Worm (Caenorhabditis elegans): ENCODE data around the gene attf-3.

The attf-3 gene

DNA sequence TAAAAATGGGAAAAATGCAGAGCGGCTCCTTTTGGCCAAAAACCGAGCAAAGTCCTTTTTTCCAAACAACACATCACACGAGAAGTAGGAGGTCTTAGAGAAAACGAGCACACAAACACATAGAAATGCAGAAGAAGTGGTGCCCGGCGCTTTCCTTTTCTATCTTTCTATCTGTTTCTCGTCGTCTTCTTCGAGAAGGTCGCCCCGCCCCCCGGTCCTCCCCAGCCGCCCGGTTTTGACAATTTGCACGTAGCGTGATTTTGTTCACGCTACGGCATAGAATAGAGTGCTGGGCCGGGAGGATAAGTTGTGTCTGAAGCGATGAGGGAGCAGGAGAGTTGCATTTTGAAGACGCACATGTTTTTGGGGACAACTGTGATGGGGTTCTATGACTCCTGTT, 19.2 kb downstream of the attf-3 start:
- TF ChIP-seq ceh-45 (GFP tag; IDR thresholded peaks at IDR 0.05) (no peak), ceh-18 (tag; optimal IDR thresholded peaks at IDR 0.05) (peak; percentile 66), pqm-1 (tag; optimal IDR thresholded peaks at IDR 0.05) (no peak), tbx-2 (tag; optimal IDR thresholded peaks at IDR 0.05) (peak; percentile 15), K09A11.1 (tag; optimal IDR thresholded peaks at IDR 0.05; ENCODE audit: insufficient read depth) (no peak), unc-55 (GFP tag; optimal IDR thresholded peaks at IDR 0.05) (peak; percentile 5), ceh-31 (tag; optimal IDR thresholded peaks at IDR 0.05) (peak; percentile 44), pat-9 (tag; optimal IDR thresholded peaks at IDR 0.05) (no peak), unc-42 (tag; optimal IDR thresholded peaks at IDR 0.05) (peak; percentile 24)

DNA sequence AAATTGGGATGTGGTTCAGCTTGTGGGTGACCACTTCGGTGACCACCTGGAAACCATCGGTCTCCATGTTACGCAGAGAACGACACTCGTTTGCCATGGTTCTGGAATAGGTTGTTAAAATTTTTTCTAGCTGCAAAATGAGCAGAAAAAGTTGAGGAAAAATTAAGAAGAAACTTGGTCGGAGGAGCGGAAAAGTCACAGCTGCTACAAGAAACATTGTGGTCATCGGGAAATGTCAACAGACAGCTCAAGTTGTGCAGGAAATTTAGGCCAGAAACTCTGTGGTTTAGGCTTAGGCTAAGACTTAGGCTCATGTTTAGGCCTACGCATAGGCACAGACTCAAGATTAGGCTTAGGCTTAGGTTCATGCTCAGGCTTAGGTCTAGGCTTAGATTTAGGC, 20.0 kb downstream of the attf-3 start, which contains the start of gene pck-1:
pck-1 (minus strand) TSS at position 101 of the 400 bp plus-strand sequence.
- TF ChIP-seq pax-1 (tag; optimal IDR thresholded peaks at IDR 0.05) (no peak), madf-2 (tag; optimal IDR thresholded peaks at IDR 0.05) (no peak), ceh-14 (tag; optimal IDR thresholded peaks at IDR 0.05) (no peak)

DNA sequence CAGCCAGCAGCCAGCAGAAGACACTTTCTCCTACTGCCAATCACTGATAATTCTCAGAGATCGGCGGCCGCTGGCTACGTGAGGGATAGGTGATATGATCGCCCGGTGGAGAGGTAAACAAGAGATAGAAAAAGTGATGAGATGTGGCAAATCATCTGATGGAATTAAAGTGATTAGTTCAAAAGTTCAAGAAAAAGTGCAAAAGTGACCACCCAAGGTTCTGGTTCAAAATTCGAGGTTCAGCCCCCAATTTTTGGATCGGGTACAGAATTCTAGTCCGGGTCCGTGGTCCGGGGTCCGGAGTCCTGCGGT, 20.6 kb downstream of the attf-3 start:
- TF ChIP-seq ceh-18 (tag; optimal IDR thresholded peaks at IDR 0.05), result peak; percentile 8
- no peak for TF ChIP-seq odd-2 (tag; optimal IDR thresholded peaks at IDR 0.05)

ce11 chrIII:64747-65625, 21.2 kb downstream of the attf-3 start:
- TF ChIP-seq gmeb-2 (tag; optimal IDR thresholded peaks at IDR 0.05) (no peak), mec-3 (tag; optimal IDR thresholded peaks at IDR 0.05; ENCODE audit: borderline replicate concordance) (peak; percentile 9), ceh-31 (tag; optimal IDR thresholded peaks at IDR 0.05) (no peak), elt-4 (tag; optimal IDR thresholded peaks at IDR 0.05) (no peak)

ce11 chrIII:63584-64316, 22.4 kb downstream of the attf-3 start:
- TF ChIP-seq hlh-6 (tag; optimal IDR thresholded peaks at IDR 0.05) (no peak), ets-4 (tag; optimal IDR thresholded peaks at IDR 0.05) (no peak), sdc-2 (tag; optimal IDR thresholded peaks at IDR 0.05) (peak; percentile 4)

- TF ChIP-seq mec-3 (tag; optimal IDR thresholded peaks at IDR 0.05; ENCODE audit: borderline replicate concordance) (no peak), nfya-1 (tag; optimal IDR thresholded peaks at IDR 0.05) (no peak), ceh-24 (tag; optimal IDR thresholded peaks at IDR 0.05) (no peak), unc-42 (tag; optimal IDR thresholded peaks at IDR 0.05) (peak; percentile 46)
Measured at ce11 chrIII:62383-62873, 23.8 kb downstream of the attf-3 start.

- no peak for TF ChIP-seq ahr-1 (tag; optimal IDR thresholded peaks at IDR 0.05)
- no peak for TF ChIP-seq ceh-24 (tag; optimal IDR thresholded peaks at IDR 0.05)
- no peak for TF ChIP-seq dve-1 (tag; optimal IDR thresholded peaks at IDR 0.05)
- TF ChIP-seq fax-1 (tag; optimal IDR thresholded peaks at IDR 0.05), result no peak
- TF ChIP-seq ceh-2 (tag; optimal IDR thresholded peaks at IDR 0.05), result no peak
- no peak for TF ChIP-seq T23F11.4 (GFP tag; optimal IDR thresholded peaks at IDR 0.05)
- TF ChIP-seq unc-55 (GFP tag; optimal IDR thresholded peaks at IDR 0.05), result no peak
- TF ChIP-seq hlh-13 (GFP tag; optimal IDR thresholded peaks at IDR 0.05), result no peak
- TF ChIP-seq nhr-11 (tag; optimal IDR thresholded peaks at IDR 0.05), result no peak
- no peak for TF ChIP-seq pag-3 (tag; optimal IDR thresholded peaks at IDR 0.05; ENCODE audit: borderline replicate concordance)
- TF ChIP-seq lin-11 (tag; optimal IDR thresholded peaks at IDR 0.05), result no peak
- TF ChIP-seq unc-86 (tag; optimal IDR thresholded peaks at IDR 0.05), result no peak
- TF ChIP-seq nfya-1 (tag; optimal IDR thresholded peaks at IDR 0.05), result no peak
- TF ChIP-seq ttx-3 (tag; optimal IDR thresholded peaks at IDR 0.05), result no peak
Measured at ce11 chrIII:61045-61444, 25.1 kb downstream of the attf-3 start, which contains the start of gene btb-5. btb-5 (minus strand) TSS chrIII:61145.

Measured in whole organism, late embryonic.